Worm (Caenorhabditis elegans) whole organism, L2 larva: ENCODE measurements around the gene let-711.

Experiments used
- F13H6.1 ChIP-seq: sonication (generic microtip); optimal IDR thresholded peaks from 2 replicates; lab custom pipeline; 2016; ENCODE audit warnings: missing genetic modification characterization, missing compliant biosample characterization
- R02D3.7 ChIP-seq: fragments of 150-350 bp; optimal IDR thresholded peaks from 2 replicates; lab custom pipeline; 2014; ENCODE audit warnings: missing biosample characterization, missing genetic modification characterization
- Y55F3AM.14 ChIP-seq: fragments of 200-800 bp; sonication (Bioruptor generic); optimal IDR thresholded peaks from 2 replicates; lab custom pipeline; 2018; ENCODE audit warnings: mild to moderate bottlenecking, missing genetic modification characterization, missing compliant biosample characterization
- ZK546.5 ChIP-seq: sonication (generic microtip); optimal IDR thresholded peaks from 2 replicates; lab custom pipeline; 2017; ENCODE audit warnings: missing biosample characterization, missing genetic modification characterization
- alr-1 ChIP-seq: fragments of 150-350 bp; optimal IDR thresholded peaks from 2 replicates; lab custom pipeline; 2014; ENCODE audit warnings: missing biosample characterization, missing genetic modification characterization
- aly-2 ChIP-seq: fragments of 150-350 bp; optimal IDR thresholded peaks from 2 replicates; lab custom pipeline; 2014; ENCODE audit warnings: missing biosample characterization, missing genetic modification characterization
- ama-1 ChIP-seq: fragments of 150-350 bp; optimal IDR thresholded peaks from 2 replicates; lab custom pipeline; 2018; ENCODE audit warnings: inconsistent platforms
- blmp-1 ChIP-seq: sonication (generic microtip); optimal IDR thresholded peaks from 2 replicates; lab custom pipeline; 2017; ENCODE audit warnings: missing genetic modification characterization, mild to moderate bottlenecking, missing compliant biosample characterization, antibody characterized with exemption, moderate library complexity; ENCODE audit not compliant: insufficient read depth
- ceh-16 ChIP-seq: fragments of 150-350 bp; optimal IDR thresholded peaks from 2 replicates; lab custom pipeline; 2014; ENCODE audit warnings: missing biosample characterization, missing genetic modification characterization
- crh-2 ChIP-seq: sonication (generic microtip); optimal IDR thresholded peaks from 2 replicates; lab custom pipeline; 2017; ENCODE audit warnings: missing biosample characterization, missing genetic modification characterization
- egl-27 ChIP-seq: sonication (generic microtip); optimal IDR thresholded peaks from 3 replicates; lab custom pipeline; 2017; ENCODE audit warnings: missing biosample characterization, missing genetic modification reagents, missing genetic modification characterization
- elt-1 ChIP-seq: fragments of 150-350 bp; optimal IDR thresholded peaks from 2 replicates; lab custom pipeline; 2014; ENCODE audit warnings: missing biosample characterization, missing genetic modification characterization
- elt-3 ChIP-seq: sonication (generic microtip); optimal IDR thresholded peaks from 2 replicates; lab custom pipeline; 2017; ENCODE audit warnings: missing biosample characterization, missing genetic modification characterization
- fos-1 ChIP-seq: fragments of 150-350 bp; optimal IDR thresholded peaks from 2 replicates; lab custom pipeline; 2014; ENCODE audit warnings: missing biosample characterization, missing genetic modification characterization
- gmeb-1 ChIP-seq: fragments of 150-350 bp; optimal IDR thresholded peaks from 2 replicates; lab custom pipeline; 2014; ENCODE audit warnings: missing biosample characterization, missing genetic modification characterization
- lin-13 ChIP-seq: fragments of 150-350 bp; optimal IDR thresholded peaks from 2 replicates; lab custom pipeline; 2014; ENCODE audit warnings: missing biosample characterization, missing genetic modification reagents, missing genetic modification characterization
- lin-39 ChIP-seq: fragments of 150-350 bp; optimal IDR thresholded peaks from 2 replicates; lab custom pipeline; 2014; ENCODE audit warnings: missing biosample characterization, missing genetic modification reagents, missing genetic modification characterization
- lsy-2 ChIP-seq, 2 experiments: fragments of 150-350 bp in 1 of 2; sonication (generic microtip) in 1 of 2; optimal IDR thresholded peaks; 2 replicates each; lab custom pipeline; 2014 to 2017; ENCODE audit warnings: missing biosample characterization in 2 of 2, missing genetic modification characterization in 2 of 2
- mab-5 ChIP-seq: fragments of 150-350 bp; optimal IDR thresholded peaks from 2 replicates; lab custom pipeline; 2014; ENCODE audit warnings: missing biosample characterization, missing genetic modification characterization
- mbf-1 ChIP-seq: sonication (generic microtip); optimal IDR thresholded peaks from 2 replicates; lab custom pipeline; 2017; ENCODE audit warnings: missing biosample characterization, missing genetic modification characterization
- mdl-1 ChIP-seq, 2 experiments: fragments of 150-350 bp in 1 of 2; sonication (generic microtip) in 1 of 2; optimal IDR thresholded peaks; 2 replicates each; lab custom pipeline; 2017; ENCODE audit warnings: missing biosample characterization in 2 of 2, missing genetic modification characterization in 2 of 2
- nhr-10 ChIP-seq: sonication (generic microtip); optimal IDR thresholded peaks from 2 replicates; lab custom pipeline; 2017; ENCODE audit warnings: missing biosample characterization, missing genetic modification characterization
- nhr-12 ChIP-seq: fragments of 150-350 bp; optimal IDR thresholded peaks from 2 replicates; lab custom pipeline; 2014; ENCODE audit warnings: missing biosample characterization, missing genetic modification characterization
- nhr-21 ChIP-seq: fragments of 150-350 bp; optimal IDR thresholded peaks from 2 replicates; lab custom pipeline; 2014; ENCODE audit warnings: missing biosample characterization, missing genetic modification characterization
- nhr-23 ChIP-seq: fragments of 150-350 bp; optimal IDR thresholded peaks from 2 replicates; lab custom pipeline; 2014; ENCODE audit warnings: missing biosample characterization, missing genetic modification reagents, missing genetic modification characterization
- nhr-237 ChIP-seq: fragments of 150-350 bp; optimal IDR thresholded peaks from 2 replicates; lab custom pipeline; 2014; ENCODE audit warnings: missing biosample characterization, missing genetic modification characterization
- nhr-25 ChIP-seq: fragments of 150-350 bp; sonication (generic microtip); optimal IDR thresholded peaks from 3 replicates; lab custom pipeline; 2014; ENCODE audit warnings: missing biosample characterization, missing genetic modification characterization
- nhr-6 ChIP-seq: fragments of 150-350 bp; optimal IDR thresholded peaks from 2 replicates; lab custom pipeline; 2014; ENCODE audit warnings: missing biosample characterization, missing genetic modification characterization
- nhr-77 ChIP-seq: fragments of 150-350 bp; optimal IDR thresholded peaks from 2 replicates; lab custom pipeline; 2014; ENCODE audit warnings: missing biosample characterization, missing genetic modification characterization
- peb-1 ChIP-seq: fragments of 150-350 bp; optimal IDR thresholded peaks from 2 replicates; lab custom pipeline; 2014; ENCODE audit warnings: missing biosample characterization, missing genetic modification characterization
- skn-1 ChIP-seq: sonication (generic microtip); optimal IDR thresholded peaks from 2 replicates; lab custom pipeline; 2017; ENCODE audit warnings: missing biosample characterization, missing genetic modification characterization
- sma-3 ChIP-seq: sonication (generic microtip); optimal IDR thresholded peaks from 2 replicates; lab custom pipeline; 2016; ENCODE audit warnings: missing genetic modification reagents, missing genetic modification characterization, missing compliant biosample characterization
- sma-9 ChIP-seq, 2 experiments: fragments of 150-350 bp in 1 of 2; sonication (generic microtip) in 1 of 2; optimal IDR thresholded peaks; 2 replicates each; lab custom pipeline; 2014 to 2016; ENCODE audit warnings: missing genetic modification characterization in 2 of 2, mild to moderate bottlenecking in 1 of 2, missing biosample characterization in 1 of 2, missing compliant biosample characterization in 1 of 2, missing genetic modification reagents in 1 of 2, moderate library complexity in 1 of 2
- unc-39 ChIP-seq: fragments of 150-350 bp; optimal IDR thresholded peaks from 2 replicates; lab custom pipeline; 2014; ENCODE audit warnings: missing biosample characterization, missing genetic modification characterization
- zag-1 ChIP-seq: fragments of 150-350 bp; optimal IDR thresholded peaks from 2 replicates; lab custom pipeline; 2014; ENCODE audit warnings: missing biosample characterization, missing genetic modification characterization
- ztf-4 ChIP-seq: fragments of 150-350 bp; optimal IDR thresholded peaks from 2 replicates; lab custom pipeline; 2014; ENCODE audit warnings: missing biosample characterization, missing genetic modification characterization

Gene let-711

DNA sequence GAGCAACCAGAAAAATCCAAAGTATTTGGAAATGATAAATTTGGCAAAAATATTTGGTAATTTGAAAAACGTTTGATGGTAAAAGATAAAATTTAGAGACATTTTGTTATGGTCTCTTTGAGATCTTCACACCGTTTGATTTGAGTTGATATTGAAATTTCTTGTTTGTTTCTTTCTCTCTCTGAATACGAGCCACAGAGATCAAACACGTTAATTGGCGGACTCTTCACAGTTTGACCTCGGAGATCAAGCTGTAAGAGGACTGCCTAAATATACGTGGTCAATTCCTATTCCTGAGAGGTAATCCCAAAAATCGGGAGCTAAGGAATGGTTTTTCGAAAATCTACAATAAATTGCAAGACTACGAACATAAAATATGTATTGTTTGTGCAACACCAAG, 22.1 kb downstream of the let-711 start:
- no peak for TF ChIP-seq zag-1 (tag; lab: Kevin White, UChicago)
- no peak for TF ChIP-seq aly-2 (tag; lab: Kevin White, UChicago)
- TF ChIP-seq F13H6.1: no peak
- TF ChIP-seq unc-39: no peak
- no peak for TF ChIP-seq lin-39
- TF ChIP-seq peb-1: no peak
- no peak for TF ChIP-seq sma-9 (GFP tag; optimal IDR thresholded peaks at IDR 0.05; lab: Kevin White, UChicago)
- no peak for TF ChIP-seq sma-9 (tag; optimal IDR thresholded peaks at IDR 0.05; lab: Kevin White, UChicago)
- TF ChIP-seq nhr-12 (tag; lab: Kevin White, UChicago): no peak
- TF ChIP-seq nhr-237: no peak
- no peak for TF ChIP-seq sma-3
- TF ChIP-seq lin-13 (GFP tag; lab: Kevin White, UChicago): no peak
- no peak for TF ChIP-seq mdl-1 (tag; optimal IDR thresholded peaks at IDR 0.05; lab: Kevin White, UChicago)
- no peak for TF ChIP-seq skn-1 (tag; lab: Kevin White, UChicago)
- no peak for TF ChIP-seq ZK546.5 (tag; lab: Kevin White, UChicago)

DNA sequence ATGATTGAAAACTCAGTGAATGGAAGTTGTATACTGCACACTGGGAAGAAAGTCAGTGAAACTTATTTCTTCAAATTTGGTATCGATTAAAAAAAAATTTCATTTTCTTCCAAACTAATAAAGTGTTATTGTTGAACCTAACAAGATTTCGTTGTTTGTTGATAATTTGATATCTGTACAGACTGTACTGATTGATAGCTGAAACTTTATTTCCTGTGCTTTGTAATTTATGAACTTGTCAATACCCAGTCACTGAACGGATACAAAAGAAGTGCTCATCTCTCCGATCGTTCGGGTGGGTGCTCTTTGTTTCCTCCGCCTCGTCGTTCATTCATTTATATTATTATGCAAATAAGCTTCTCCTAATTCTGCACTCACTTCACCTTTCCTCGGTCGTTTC, 22.6 kb downstream of the let-711 start, which contains the start of gene F31E3.12:
Gene F31E3.12, plus strand, starts transcription at position 301 of the 400 bp plus-strand sequence.
- TF ChIP-seq ceh-16 (tag; lab: Kevin White, UChicago) (no peak), aly-2 (tag; lab: Kevin White, UChicago) (no peak), peb-1 (no peak), nhr-237 (no peak), nhr-12 (tag; lab: Kevin White, UChicago) (no peak), ama-1 (lab: Kevin White, UChicago) (no peak), gmeb-1 (tag; lab: Kevin White, UChicago) (no peak), lin-13 (GFP tag; lab: Kevin White, UChicago) (no peak), alr-1 (no peak), elt-3 (tag; lab: Kevin White, UChicago) (no peak), R02D3.7 (tag; lab: Kevin White, UChicago) (no peak), Y55F3AM.14 (GFP tag; lab: Kevin White, UChicago) (no peak)
- TF ChIP-seq, all 48 proteins: peak for 0

- TF ChIP-seq ZK546.5 (tag; lab: Kevin White, UChicago) (no peak), ztf-4 (no peak), gmeb-1 (tag; lab: Kevin White, UChicago) (no peak), nhr-21 (tag; lab: Kevin White, UChicago) (peak; percentile 6), zag-1 (tag; lab: Kevin White, UChicago) (no peak), Y55F3AM.14 (GFP tag; lab: Kevin White, UChicago) (peak; percentile 20), fos-1 (tag; lab: Kevin White, UChicago) (no peak), nhr-10 (tag; lab: Kevin White, UChicago) (no peak), mab-5 (tag; lab: Kevin White, UChicago) (no peak), elt-3 (tag; lab: Kevin White, UChicago) (no peak), sma-3 (no peak), lsy-2 (tag; optimal IDR thresholded peaks at IDR 0.05; lab: Kevin White, UChicago) (peak in 1 of 2 experiments; percentile 2), nhr-23 (tag; lab: Kevin White, UChicago) (no peak)
- TF ChIP-seq, all 48 proteins: peak for 3
Observed at ce11 chrIII:6969781-6970342, 23.3 kb downstream of the let-711 start.

DNA sequence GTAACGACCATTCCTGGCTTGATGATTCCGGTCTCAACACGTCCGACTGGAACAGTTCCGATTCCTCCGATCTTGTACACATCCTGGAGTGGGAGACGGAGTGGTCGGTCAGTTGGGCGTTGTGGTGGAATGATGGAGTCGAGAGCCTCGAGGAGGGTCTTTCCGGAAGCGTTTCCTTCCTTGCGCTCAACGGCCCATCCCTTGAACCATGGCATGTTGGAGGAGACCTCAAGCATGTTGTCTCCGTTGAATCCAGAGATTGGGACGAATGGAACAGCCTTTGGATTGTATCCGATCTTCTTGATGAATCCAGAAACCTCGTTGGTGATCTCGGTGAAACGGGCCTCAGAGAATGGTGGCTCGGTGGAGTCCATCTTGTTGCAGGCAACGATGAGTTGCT, 24.2 kb downstream of the let-711 start:
- no peak for TF ChIP-seq nhr-25
- TF ChIP-seq elt-1 (tag; lab: Kevin White, UChicago): no peak
- no peak for TF ChIP-seq blmp-1 (tag; lab: Kevin White, UChicago)
- TF ChIP-seq nhr-12 (tag; lab: Kevin White, UChicago): no peak
- TF ChIP-seq ZK546.5 (tag; lab: Kevin White, UChicago): no peak
- TF ChIP-seq mbf-1 (tag; lab: Kevin White, UChicago): no peak
- no peak for TF ChIP-seq elt-3 (tag; lab: Kevin White, UChicago)
- TF ChIP-seq peb-1: no peak
- TF ChIP-seq crh-2 (tag; lab: Kevin White, UChicago): no peak
- TF ChIP-seq aly-2 (tag; lab: Kevin White, UChicago): no peak
- TF ChIP-seq nhr-6 (tag; lab: Kevin White, UChicago): no peak
- TF ChIP-seq nhr-23 (tag; lab: Kevin White, UChicago): no peak
- no peak for TF ChIP-seq gmeb-1 (tag; lab: Kevin White, UChicago)
- no peak for TF ChIP-seq egl-27 (tag; lab: Kevin White, UChicago)
- TF ChIP-seq nhr-77 (tag; lab: Kevin White, UChicago): no peak
